Worm (Caenorhabditis elegans): Measurements from ENCODE around the gene npax-4.
A peak's percentile ranks its signal among the peaks of the same experiment; 100 is the strongest.

ce11 chrIV:8927093-8927492 is 47.4 kb upstream of the npax-4 start:
- TF ChIP-seq ztf-4 (tag; optimal IDR thresholded peaks at IDR 0.05) (peak; percentile 64), efl-1 (optimal IDR thresholded peaks at IDR 0.05) (peak; percentile 56 to 62), efl-1 (GFP tag; optimal IDR thresholded peaks at IDR 0.05 in 1 of 2) (peak; percentile 46 to 96), dsc-1 (tag; optimal IDR thresholded peaks at IDR 0.05) (peak; percentile 80), lsy-2 (tag; optimal IDR thresholded peaks at IDR 0.05) (peak; percentile 58 to 72), isw-1 (GFP tag; IDR thresholded peaks at IDR 0.05) (no peak; the same call in 1 of the 2 replicates), ztf-11 (tag; optimal IDR thresholded peaks at IDR 0.05) (peak in 1 of 2 experiments; percentile 33), C34B4.2 (tag; optimal IDR thresholded peaks at IDR 0.05) (no peak), vab-15 (tag; optimal IDR thresholded peaks at IDR 0.05) (no peak), unc-30 (tag; optimal IDR thresholded peaks at IDR 0.05) (no peak), lin-35 (GFP tag; optimal IDR thresholded peaks at IDR 0.05) (peak; percentile 52 to 81), nhr-237 (tag; optimal IDR thresholded peaks at IDR 0.05) (no peak), lin-39 (tag; optimal IDR thresholded peaks at IDR 0.05) (no peak)

Data from whole organism, L1 larva.